Worm (Caenorhabditis elegans) whole organism, L1 larva: ENCODE results near the gene K09E2.2.
A peak's percentile ranks its signal among the peaks of the same experiment; 100 is the strongest.

Source experiments
- C16A3.4 ChIP-seq: fragments of 150-350 bp; optimal IDR thresholded peaks from 2 replicates; lab custom pipeline; 2014; ENCODE audit warnings: missing biosample characterization, missing genetic modification characterization
- C34B4.2 ChIP-seq: sonication (generic microtip); optimal IDR thresholded peaks from 2 replicates; lab custom pipeline; 2017; ENCODE audit warnings: mild to moderate bottlenecking, missing genetic modification characterization, missing compliant biosample characterization
- aly-2 ChIP-seq: fragments of 150-350 bp; optimal IDR thresholded peaks from 2 replicates; lab custom pipeline; 2014; ENCODE audit warnings: missing biosample characterization, missing genetic modification characterization
- blmp-1 ChIP-seq: fragments of 150-350 bp; optimal IDR thresholded peaks from 2 replicates; lab custom pipeline; 2014; ENCODE audit warnings: missing biosample characterization, missing genetic modification characterization
- ceh-82 ChIP-seq, 3 experiments: fragments of 150-350 bp in 1 of 3; sonication (generic microtip) in 2 of 3; optimal IDR thresholded peaks; 2 replicates each; lab custom pipeline; 2014 to 2017; ENCODE audit warnings: missing biosample characterization in 3 of 3, missing genetic modification characterization in 3 of 3
- ceh-88 ChIP-seq: fragments of 200-800 bp; sonication (Bioruptor generic); IDR thresholded peaks from 2 replicates; pipeline ENCODE4 v1.3.6; 2022; ENCODE audit warnings: missing genetic modification characterization, missing compliant biosample characterization
- ces-1 ChIP-seq: fragments of 150-350 bp; optimal IDR thresholded peaks from 2 replicates; lab custom pipeline; 2014; ENCODE audit warnings: missing biosample characterization, missing genetic modification reagents, missing genetic modification characterization
- dpl-1 ChIP-seq, 3 experiments: fragments of 150-350 bp in 2 of 3; sonication (generic microtip) in 1 of 3; optimal IDR thresholded peaks; 2 replicates each; lab custom pipeline; 2014 to 2017; ENCODE audit warnings: missing biosample characterization in 3 of 3, missing genetic modification characterization in 3 of 3, missing genetic modification reagents in 3 of 3
- efl-1 ChIP-seq, 4 experiments: fragments of 150-350 bp; optimal IDR thresholded peaks in 3 of 4; peaks in 1 of 4; 1 replicate in 1 of 4; 2 replicates in 3 of 4; lab custom pipeline; 2014; ENCODE audit warnings: missing biosample characterization in 2 of 4, missing genetic modification characterization in 2 of 4, missing genetic modification reagents in 2 of 4
- fkh-10 ChIP-seq: sonication (generic microtip); optimal IDR thresholded peaks from 2 replicates; lab custom pipeline; 2017; ENCODE audit warnings: missing biosample characterization, missing genetic modification reagents, missing genetic modification characterization
- fkh-4 ChIP-seq: sonication (generic microtip); optimal IDR thresholded peaks from 2 replicates; lab custom pipeline; 2016; ENCODE audit warnings: missing compliant biosample characterization, missing genetic modification characterization, borderline replicate concordance
- grh-1 ChIP-seq: fragments of 200-800 bp; sonication (Bioruptor generic); IDR thresholded peaks from 2 replicates; pipeline ENCODE4 v1.3.6; 2022; ENCODE audit warnings: missing genetic modification reagents, missing genetic modification characterization, missing compliant biosample characterization
- hlh-17 ChIP-seq: fragments of 200-800 bp; sonication (Bioruptor generic); optimal IDR thresholded peaks from 2 replicates; lab custom pipeline; 2018; ENCODE audit warnings: missing genetic modification characterization, mild to moderate bottlenecking, missing compliant biosample characterization, moderate library complexity, borderline replicate concordance
- lir-3 ChIP-seq: sonication (generic microtip); optimal IDR thresholded peaks from 2 replicates; lab custom pipeline; 2016; ENCODE audit warnings: mild to moderate bottlenecking, missing genetic modification characterization, moderate library complexity, missing compliant biosample characterization; ENCODE audit not compliant: poor library complexity
- lsy-2 ChIP-seq, 2 experiments: fragments of 150-350 bp; optimal IDR thresholded peaks; 2 replicates each; lab custom pipeline; 2014; ENCODE audit warnings: missing biosample characterization in 2 of 2, missing genetic modification characterization in 2 of 2
- mef-2 ChIP-seq: fragments of 150-350 bp; optimal IDR thresholded peaks from 2 replicates; lab custom pipeline; 2014; ENCODE audit warnings: missing biosample characterization, missing genetic modification characterization
- nhr-237 ChIP-seq: fragments of 150-350 bp; optimal IDR thresholded peaks from 2 replicates; lab custom pipeline; 2014; ENCODE audit warnings: missing biosample characterization, missing genetic modification characterization
- nhr-28 ChIP-seq: fragments of 150-350 bp; optimal IDR thresholded peaks from 2 replicates; lab custom pipeline; 2014; ENCODE audit warnings: missing biosample characterization, missing genetic modification characterization
- nhr-47 ChIP-seq: sonication (generic microtip); optimal IDR thresholded peaks from 2 replicates; lab custom pipeline; 2016; ENCODE audit warnings: mild to moderate bottlenecking, missing genetic modification characterization, moderate library complexity, missing compliant biosample characterization
- nhr-71 ChIP-seq: sonication (generic microtip); optimal IDR thresholded peaks from 2 replicates; lab custom pipeline; 2016; ENCODE audit warnings: mild to moderate bottlenecking, missing genetic modification characterization, moderate library complexity, missing compliant biosample characterization
- nhr-77 ChIP-seq: fragments of 150-350 bp; optimal IDR thresholded peaks from 2 replicates; lab custom pipeline; 2014; ENCODE audit warnings: missing biosample characterization, missing genetic modification characterization
- nhr-85 ChIP-seq: sonication (generic microtip); peaks from one replicate; lab custom pipeline; 2016; ENCODE audit warnings: missing genetic modification characterization, inconsistent platforms, missing compliant biosample characterization
- nhr-90 ChIP-seq: sonication (generic microtip); optimal IDR thresholded peaks from 2 replicates; lab custom pipeline; 2016; ENCODE audit warnings: mild to moderate bottlenecking, missing genetic modification characterization, missing compliant biosample characterization; ENCODE audit not compliant: poor library complexity
- pax-3 ChIP-seq: fragments of 200-800 bp; sonication (Bioruptor generic); optimal IDR thresholded peaks from 2 replicates; lab custom pipeline; 2018; ENCODE audit warnings: mild to moderate bottlenecking, missing genetic modification characterization, moderate library complexity, missing compliant biosample characterization
- pqm-1 ChIP-seq: sonication (generic microtip); optimal IDR thresholded peaks from 3 replicates; lab custom pipeline; 2017; ENCODE audit warnings: missing biosample characterization, missing genetic modification characterization
- rnt-1 ChIP-seq: sonication (generic microtip); optimal IDR thresholded peaks from 2 replicates; lab custom pipeline; 2016; ENCODE audit warnings: mild to moderate bottlenecking, missing genetic modification characterization, moderate library complexity, missing compliant biosample characterization
- snu-23 ChIP-seq: sonication (generic microtip); optimal IDR thresholded peaks from 2 replicates; lab custom pipeline; 2016; ENCODE audit warnings: missing genetic modification characterization, missing compliant biosample characterization
- tbx-2 ChIP-seq: sonication (generic microtip); optimal IDR thresholded peaks from 2 replicates; lab custom pipeline; 2016; ENCODE audit warnings: missing genetic modification characterization, missing compliant biosample characterization
- tlp-1 ChIP-seq: fragments of 150-350 bp; optimal IDR thresholded peaks from 2 replicates; lab custom pipeline; 2014; ENCODE audit warnings: missing biosample characterization, missing genetic modification characterization
- unc-62 ChIP-seq: fragments of 150-350 bp; optimal IDR thresholded peaks from 2 replicates; lab custom pipeline; 2014; ENCODE audit warnings: missing biosample characterization, missing genetic modification reagents, missing genetic modification characterization
- vab-15 ChIP-seq: sonication (generic microtip); optimal IDR thresholded peaks from 2 replicates; lab custom pipeline; 2017; ENCODE audit warnings: missing genotype, mild to moderate bottlenecking, missing genetic modification characterization, missing compliant biosample characterization
- xbp-1 ChIP-seq: sonication (generic microtip); optimal IDR thresholded peaks from 2 replicates; lab custom pipeline; 2016; ENCODE audit warnings: missing genetic modification characterization, missing compliant biosample characterization
- zag-1 ChIP-seq: fragments of 150-350 bp; optimal IDR thresholded peaks from 2 replicates; lab custom pipeline; 2014; ENCODE audit warnings: missing biosample characterization, missing genetic modification characterization
- zip-4 ChIP-seq: fragments of 200-800 bp; sonication (Bioruptor generic); optimal IDR thresholded peaks from 2 replicates; lab custom pipeline; 2018; ENCODE audit warnings: mild to moderate bottlenecking, missing genetic modification characterization, moderate library complexity, missing compliant biosample characterization

Gene K09E2.2

ce11 chrX:8672760-8673159 lies at the start of gene K09E2.2, which contains the start of gene K09E2.3:
Gene K09E2.2, plus strand, starts transcription at chrX:8673060.
Gene K09E2.3, plus strand, starts transcription at chrX:8673084.
- no peak for TF ChIP-seq nhr-47 (tag; lab: Kevin White, UChicago)
- TF ChIP-seq pqm-1 (tag; lab: Kevin White, UChicago), result no peak
- TF ChIP-seq blmp-1 (tag; lab: Kevin White, UChicago), result no peak
- TF ChIP-seq xbp-1 (tag; lab: Kevin White, UChicago), result no peak
- TF ChIP-seq fkh-10 (GFP tag; lab: Kevin White, UChicago), result no peak
- no peak for TF ChIP-seq grh-1 (GFP tag; lab: Robert Waterston, UW)
- no peak for TF ChIP-seq lsy-2 (tag; optimal IDR thresholded peaks at IDR 0.05; lab: Kevin White, UChicago)
- TF ChIP-seq C34B4.2 (tag; lab: Kevin White, UChicago), result no peak
- TF ChIP-seq nhr-237 (tag; lab: Kevin White, UChicago), result no peak
- no peak for TF ChIP-seq ceh-82 (tag; optimal IDR thresholded peaks at IDR 0.05; lab: Kevin White, UChicago)
- TF ChIP-seq zag-1, result no peak
- no peak for TF ChIP-seq ces-1 (GFP tag; lab: Kevin White, UChicago)
- TF ChIP-seq C16A3.4, result no peak

DNA sequence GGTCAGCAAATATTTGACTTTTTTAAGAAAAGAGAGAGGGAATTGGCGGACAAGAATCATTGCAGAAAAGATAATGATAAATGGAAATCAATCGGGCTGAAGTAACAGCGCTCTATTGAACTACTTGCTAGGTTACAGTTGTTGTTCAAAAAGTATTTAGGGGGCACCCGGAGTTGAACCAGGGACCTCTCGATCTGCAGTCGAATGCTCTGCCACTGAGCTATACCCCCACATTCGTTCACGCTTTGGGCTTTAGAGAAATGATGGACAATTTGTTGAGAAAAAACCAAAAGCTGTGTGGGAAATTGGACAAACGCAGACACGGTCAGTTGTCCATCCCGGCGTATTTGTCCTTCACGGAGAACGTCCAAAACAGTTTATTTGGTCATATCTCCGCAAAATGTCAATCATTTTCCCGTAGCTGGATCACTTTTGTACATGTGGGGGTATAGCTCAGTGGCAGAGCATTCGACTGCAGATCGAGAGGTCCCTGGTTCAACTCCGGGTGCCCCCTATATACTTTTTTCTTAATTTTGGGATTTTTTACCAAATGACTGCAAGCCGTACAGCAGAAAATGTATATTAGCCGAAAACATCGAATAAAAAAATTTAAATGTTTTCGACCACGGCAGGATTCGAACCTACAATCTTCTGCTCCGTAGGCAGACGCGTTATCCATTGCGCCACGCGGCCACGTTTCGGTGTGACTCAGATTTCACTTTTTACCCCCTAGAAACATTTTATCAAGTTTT lies 48.8 kb upstream of the K09E2.2 start:
- TF ChIP-seq efl-1 (optimal IDR thresholded peaks at IDR 0.05; lab: Kevin White, UChicago) (no peak), efl-1 (GFP tag; optimal IDR thresholded peaks at IDR 0.05 in 1 of 2; lab: Kevin White, UChicago) (peak in 1 of 2 experiments; percentile 80), nhr-77 (peak; percentile 18), snu-23 (GFP tag; lab: Kevin White, UChicago) (peak; percentile 14), nhr-85 (peak; percentile 27), nhr-71 (tag; lab: Kevin White, UChicago) (peak; percentile 8), nhr-90 (tag; lab: Kevin White, UChicago) (peak; percentile 22), pax-3 (tag; lab: Kevin White, UChicago) (no peak), lir-3 (tag; lab: Kevin White, UChicago) (no peak), dpl-1 (GFP tag; optimal IDR thresholded peaks at IDR 0.05; lab: Kevin White, UChicago) (no peak), nhr-28 (tag; lab: Kevin White, UChicago) (no peak), ceh-82 (tag; optimal IDR thresholded peaks at IDR 0.05; lab: Kevin White, UChicago) (no peak), rnt-1 (tag; lab: Kevin White, UChicago) (peak; percentile 45), zip-4 (GFP tag; lab: Kevin White, UChicago) (no peak), nhr-47 (tag; lab: Kevin White, UChicago) (peak; percentile 14), fkh-4 (tag; lab: Kevin White, UChicago) (no peak), tlp-1 (no peak), unc-62 (GFP tag; lab: Kevin White, UChicago) (no peak), ceh-88 (no peak)
- TF ChIP-seq, all 84 proteins: peak for 8

- TF ChIP-seq vab-15 (tag; lab: Kevin White, UChicago) (no peak), aly-2 (tag; lab: Kevin White, UChicago) (no peak), tbx-2 (tag; lab: Kevin White, UChicago) (no peak), pax-3 (tag; lab: Kevin White, UChicago) (no peak), fkh-10 (GFP tag; lab: Kevin White, UChicago) (no peak), mef-2 (tag; lab: Kevin White, UChicago) (no peak)
Observed at ce11 chrX:8625090-8625489, 47.8 kb upstream of the K09E2.2 start, which contains the start of gene K01A12.3. Gene K01A12.3, minus strand, starts transcription at chrX:8625190.

DNA sequence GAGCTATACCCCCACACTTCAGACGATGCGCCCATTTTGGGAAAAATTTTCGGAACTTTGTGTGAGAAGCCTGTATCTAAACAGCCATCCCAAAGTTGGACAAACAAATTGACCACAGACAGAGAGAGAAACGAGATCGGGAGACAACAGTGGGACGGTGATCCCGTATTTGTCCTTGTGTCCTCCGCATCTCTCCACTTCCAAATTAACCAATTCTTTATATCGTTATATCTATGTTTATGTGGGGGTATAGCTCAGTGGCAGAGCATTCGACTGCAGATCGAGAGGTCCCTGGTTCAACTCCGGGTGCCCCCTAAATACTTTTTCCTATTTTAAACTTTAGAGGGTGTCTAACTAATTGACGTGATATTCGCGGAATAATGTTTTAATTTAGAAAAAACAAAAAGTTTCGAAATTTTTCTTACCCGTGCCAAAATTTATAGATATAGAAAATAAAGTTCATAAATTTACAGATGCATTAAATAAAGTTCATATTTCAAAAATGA lies 34.1 kb upstream of the K09E2.2 start:
- TF ChIP-seq hlh-17 (GFP tag; lab: Kevin White, UChicago) (no peak), nhr-90 (tag; lab: Kevin White, UChicago) (peak; percentile 22), xbp-1 (tag; lab: Kevin White, UChicago) (no peak), rnt-1 (tag; lab: Kevin White, UChicago) (no peak), lir-3 (tag; lab: Kevin White, UChicago) (no peak)
